Worm (Caenorhabditis elegans) whole organism, L3 larva: ENCODE results near the gene amt-3.

ENCODE experiments used
- R02D3.7 ChIP-seq: fragments of 150-350 bp; optimal IDR thresholded peaks from 2 replicates; lab custom pipeline; 2014; ENCODE audit warnings: missing biosample characterization, missing genetic modification characterization
- daf-12 ChIP-seq: fragments of 150-350 bp; optimal IDR thresholded peaks from 2 replicates; lab custom pipeline; 2014; ENCODE audit warnings: missing biosample characterization, missing genetic modification reagents, missing genetic modification characterization
- egl-27 ChIP-seq: sonication (generic microtip); optimal IDR thresholded peaks from 4 replicates; lab custom pipeline; 2017; ENCODE audit warnings: missing biosample characterization, missing genetic modification reagents, missing genetic modification characterization
- egl-5 ChIP-seq: fragments of 150-350 bp; optimal IDR thresholded peaks from 2 replicates; lab custom pipeline; 2017; ENCODE audit warnings: missing biosample characterization, missing genetic modification reagents, missing genetic modification characterization, inconsistent platforms
- elt-2 ChIP-seq: sonication (generic microtip); optimal IDR thresholded peaks from 2 replicates; lab custom pipeline; 2016; ENCODE audit warnings: missing genetic modification reagents, mild to moderate bottlenecking, missing genetic modification characterization, missing compliant biosample characterization
- mdl-1 ChIP-seq: fragments of 150-350 bp; optimal IDR thresholded peaks from 2 replicates; lab custom pipeline; 2014; ENCODE audit warnings: missing biosample characterization, missing genetic modification characterization
- nfya-1 ChIP-seq: sonication (generic microtip); optimal IDR thresholded peaks from 2 replicates; lab custom pipeline; 2017; ENCODE audit warnings: missing genetic modification characterization, mild to moderate bottlenecking, missing compliant biosample characterization, antibody characterized with exemption, moderate library complexity; ENCODE audit not compliant: insufficient read depth
- nhr-237 ChIP-seq: fragments of 150-350 bp; optimal IDR thresholded peaks from 2 replicates; lab custom pipeline; 2014; ENCODE audit warnings: missing biosample characterization, missing genetic modification characterization
- nhr-67 ChIP-seq: fragments of 150-350 bp; optimal IDR thresholded peaks from 2 replicates; lab custom pipeline; 2014; ENCODE audit warnings: missing biosample characterization, missing genetic modification characterization
- pha-4 ChIP-seq: fragments of 150-350 bp; optimal IDR thresholded peaks from 2 replicates; lab custom pipeline; 2014; ENCODE audit warnings: missing biosample characterization, missing genetic modification reagents, missing genetic modification characterization
- skn-1 ChIP-seq: fragments of 150-350 bp; optimal IDR thresholded peaks from 2 replicates; lab custom pipeline; 2014; ENCODE audit warnings: missing biosample characterization, missing genetic modification characterization
- snpc-4 ChIP-seq: fragments of 150-350 bp; optimal IDR thresholded peaks from 2 replicates; lab custom pipeline; 2014; ENCODE audit warnings: missing biosample characterization, missing genetic modification characterization
- tbx-2 ChIP-seq: sonication (generic microtip); optimal IDR thresholded peaks from 2 replicates; lab custom pipeline; 2016; ENCODE audit warnings: mild to moderate bottlenecking, missing genetic modification characterization, missing compliant biosample characterization
- unc-62 ChIP-seq: fragments of 150-350 bp; sonication (generic microtip); optimal IDR thresholded peaks from 4 replicates; lab custom pipeline; 2014; ENCODE audit warnings: missing biosample characterization, missing genetic modification reagents, missing genetic modification characterization

ce11 chrII:8388001-8388513 lies 19.1 kb upstream of the amt-3 start, which contains the start of gene drd-1:
- TF ChIP-seq mdl-1 (tag; lab: Kevin White, UChicago) (no peak), skn-1 (tag; lab: Kevin White, UChicago) (no peak), snpc-4 (tag; lab: Kevin White, UChicago) (no peak), daf-12 (tag; lab: Kevin White, UChicago) (no peak), nhr-237 (tag; lab: Kevin White, UChicago) (no peak), unc-62 (GFP tag; lab: Kevin White, UChicago) (no peak), pha-4 (tag; lab: Kevin White, UChicago) (no peak), tbx-2 (tag; lab: Kevin White, UChicago) (no peak), elt-2 (tag; lab: Kevin White, UChicago) (peak; percentile 98), R02D3.7 (tag; lab: Kevin White, UChicago) (no peak), egl-27 (no peak), nhr-67 (no peak), nfya-1 (no peak), egl-5 (no peak)
